Worm (Caenorhabditis elegans) whole organism, L3 larva: ENCODE results near the gene T20D4.19.

ENCODE experiments used
- aly-2 ChIP-seq: fragments of 150-350 bp; optimal IDR thresholded peaks from 2 replicates; lab custom pipeline; 2014; ENCODE audit warnings: missing biosample characterization, missing genetic modification characterization
- ama-1 ChIP-seq: fragments of 150-350 bp; optimal IDR thresholded peaks from 2 replicates; lab custom pipeline; 2018
- ceh-16 ChIP-seq: sonication (generic microtip); optimal IDR thresholded peaks from 2 replicates; lab custom pipeline; 2017; ENCODE audit warnings: missing biosample characterization, missing genetic modification characterization
- ceh-28 ChIP-seq: fragments of 150-350 bp; optimal IDR thresholded peaks from 2 replicates; lab custom pipeline; 2014; ENCODE audit warnings: missing biosample characterization, missing genetic modification reagents, missing genetic modification characterization
- ceh-82 ChIP-seq: fragments of 150-350 bp; optimal IDR thresholded peaks from 2 replicates; lab custom pipeline; 2014; ENCODE audit warnings: missing biosample characterization, missing genetic modification characterization
- ceh-9 ChIP-seq: sonication (generic microtip); optimal IDR thresholded peaks from 2 replicates; lab custom pipeline; 2018; ENCODE audit warnings: missing biosample characterization, missing genetic modification characterization
- daf-12 ChIP-seq: fragments of 150-350 bp; optimal IDR thresholded peaks from 2 replicates; lab custom pipeline; 2014; ENCODE audit warnings: missing biosample characterization, missing genetic modification reagents, missing genetic modification characterization
- egl-27 ChIP-seq: sonication (generic microtip); optimal IDR thresholded peaks from 4 replicates; lab custom pipeline; 2017; ENCODE audit warnings: missing biosample characterization, missing genetic modification reagents, missing genetic modification characterization
- egl-5 ChIP-seq: fragments of 150-350 bp; optimal IDR thresholded peaks from 2 replicates; lab custom pipeline; 2017; ENCODE audit warnings: missing biosample characterization, missing genetic modification reagents, missing genetic modification characterization, inconsistent platforms
- elt-1 ChIP-seq: fragments of 150-350 bp; optimal IDR thresholded peaks from 2 replicates; lab custom pipeline; 2014; ENCODE audit warnings: missing biosample characterization, missing genetic modification characterization
- fkh-10 ChIP-seq: sonication (generic microtip); optimal IDR thresholded peaks from 2 replicates; lab custom pipeline; 2017; ENCODE audit warnings: missing biosample characterization, missing genetic modification reagents, missing genetic modification characterization
- fkh-2 ChIP-seq: fragments of 150-350 bp; optimal IDR thresholded peaks from 2 replicates; lab custom pipeline; 2014; ENCODE audit warnings: missing biosample characterization, missing genetic modification reagents, missing genetic modification characterization
- fos-1 ChIP-seq: fragments of 150-350 bp; optimal IDR thresholded peaks from 2 replicates; lab custom pipeline; 2014; ENCODE audit warnings: missing biosample characterization, missing genetic modification characterization
- hmg-11 ChIP-seq: sonication (generic microtip); optimal IDR thresholded peaks from 2 replicates; lab custom pipeline; 2016; ENCODE audit warnings: missing genetic modification characterization, missing compliant biosample characterization
- lin-15B ChIP-seq: fragments of 150-350 bp; optimal IDR thresholded peaks from 2 replicates; lab custom pipeline; 2014; ENCODE audit warnings: missing biosample characterization, missing genetic modification characterization
- lin-39 ChIP-seq: fragments of 150-350 bp; optimal IDR thresholded peaks from 2 replicates; lab custom pipeline; 2018; ENCODE audit warnings: missing biosample characterization, missing genetic modification reagents, missing genetic modification characterization
- lsy-12 ChIP-seq: sonication (generic microtip); optimal IDR thresholded peaks from 2 replicates; lab custom pipeline; 2016; ENCODE audit warnings: mild to moderate bottlenecking, missing genetic modification characterization, missing compliant biosample characterization
- mdl-1 ChIP-seq: fragments of 150-350 bp; optimal IDR thresholded peaks from 2 replicates; lab custom pipeline; 2014; ENCODE audit warnings: missing biosample characterization, missing genetic modification characterization
- mml-1 ChIP-seq: fragments of 150-350 bp; sonication (generic microtip); optimal IDR thresholded peaks from 3 replicates; lab custom pipeline; 2014; ENCODE audit warnings: missing biosample characterization, missing genetic modification characterization
- nfya-1 ChIP-seq: sonication (generic microtip); optimal IDR thresholded peaks from 2 replicates; lab custom pipeline; 2017; ENCODE audit warnings: missing genetic modification characterization, mild to moderate bottlenecking, missing compliant biosample characterization, antibody characterized with exemption, moderate library complexity; ENCODE audit not compliant: insufficient read depth
- nhr-12 ChIP-seq: fragments of 150-350 bp; optimal IDR thresholded peaks from 2 replicates; lab custom pipeline; 2014; ENCODE audit warnings: missing biosample characterization, missing genetic modification characterization
- nhr-23 ChIP-seq: fragments of 150-350 bp; optimal IDR thresholded peaks from 2 replicates; lab custom pipeline; 2014; ENCODE audit warnings: missing biosample characterization, missing genetic modification reagents, missing genetic modification characterization
- nhr-237 ChIP-seq: fragments of 150-350 bp; optimal IDR thresholded peaks from 2 replicates; lab custom pipeline; 2014; ENCODE audit warnings: missing biosample characterization, missing genetic modification characterization
- nhr-25 ChIP-seq: sonication (generic microtip); optimal IDR thresholded peaks from 2 replicates; lab custom pipeline; 2017; ENCODE audit warnings: missing biosample characterization, missing genetic modification characterization
- nhr-28 ChIP-seq: fragments of 150-350 bp; optimal IDR thresholded peaks from 2 replicates; lab custom pipeline; 2014; ENCODE audit warnings: missing biosample characterization, missing genetic modification characterization
- nhr-67 ChIP-seq: fragments of 150-350 bp; optimal IDR thresholded peaks from 2 replicates; lab custom pipeline; 2014; ENCODE audit warnings: missing biosample characterization, missing genetic modification characterization
- nhr-77 ChIP-seq: fragments of 150-350 bp; optimal IDR thresholded peaks from 2 replicates; lab custom pipeline; 2014; ENCODE audit warnings: missing biosample characterization, missing genetic modification characterization
- pha-4 ChIP-seq: fragments of 150-350 bp; optimal IDR thresholded peaks from 2 replicates; lab custom pipeline; 2014; ENCODE audit warnings: missing biosample characterization, missing genetic modification reagents, missing genetic modification characterization
- pqm-1 ChIP-seq: fragments of 150-350 bp; optimal IDR thresholded peaks from 2 replicates; lab custom pipeline; 2017; ENCODE audit warnings: missing biosample characterization, missing genetic modification characterization, inconsistent platforms
- sea-2 ChIP-seq: fragments of 150-350 bp; sonication (generic microtip); optimal IDR thresholded peaks from 4 replicates; lab custom pipeline; 2014; ENCODE audit warnings: missing biosample characterization, missing genetic modification reagents, missing genetic modification characterization
- unc-39 ChIP-seq: sonication (generic microtip); optimal IDR thresholded peaks from 4 replicates; lab custom pipeline; 2017; ENCODE audit warnings: missing biosample characterization, missing genetic modification characterization
- ztf-11 ChIP-seq: fragments of 150-350 bp; optimal IDR thresholded peaks from 2 replicates; lab custom pipeline; 2014; ENCODE audit warnings: missing biosample characterization, missing genetic modification characterization
- ztf-4 ChIP-seq: fragments of 150-350 bp; optimal IDR thresholded peaks from 2 replicates; lab custom pipeline; 2014; ENCODE audit warnings: missing biosample characterization, missing genetic modification characterization

The T20D4.19 gene

DNA sequence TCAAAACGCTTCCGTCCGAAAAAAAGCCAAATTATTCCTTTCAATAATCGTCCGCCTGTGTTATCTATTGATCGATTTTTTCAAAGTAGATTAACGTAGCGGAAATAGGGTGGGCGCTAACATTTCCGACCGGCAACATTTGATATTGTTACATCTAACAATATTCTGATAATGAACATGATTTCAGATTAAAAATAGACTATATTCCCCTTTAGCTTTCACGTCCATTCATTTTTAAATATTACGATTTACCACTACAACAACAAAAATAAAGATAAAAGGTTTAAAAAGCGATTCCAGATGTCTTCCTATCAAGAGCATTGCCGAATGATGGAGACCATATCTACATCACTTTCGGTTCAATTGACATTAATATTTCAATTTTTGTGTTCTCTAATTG, 5.4 kb downstream of the T20D4.19 start, which contains the start of gene srab-22:
TSS of gene srab-22 (plus strand) at position 301 of the 400 bp plus-strand sequence.
- TF ChIP-seq nhr-237 (tag; lab: Kevin White, UChicago) (no peak), ceh-82 (tag; lab: Kevin White, UChicago) (no peak), daf-12 (no peak), lsy-12 (tag; lab: Kevin White, UChicago) (no peak), fkh-10 (GFP tag; lab: Kevin White, UChicago) (no peak), lin-15B (tag; lab: Kevin White, UChicago) (no peak), egl-27 (tag; lab: Kevin White, UChicago) (no peak), nhr-28 (tag; lab: Kevin White, UChicago) (no peak), nhr-77 (tag; lab: Kevin White, UChicago) (no peak), ztf-4 (tag; lab: Kevin White, UChicago) (no peak), nhr-23 (tag; lab: Kevin White, UChicago) (no peak), ceh-28 (tag; lab: Kevin White, UChicago) (no peak), sea-2 (GFP tag; lab: Kevin White, UChicago) (no peak)

DNA sequence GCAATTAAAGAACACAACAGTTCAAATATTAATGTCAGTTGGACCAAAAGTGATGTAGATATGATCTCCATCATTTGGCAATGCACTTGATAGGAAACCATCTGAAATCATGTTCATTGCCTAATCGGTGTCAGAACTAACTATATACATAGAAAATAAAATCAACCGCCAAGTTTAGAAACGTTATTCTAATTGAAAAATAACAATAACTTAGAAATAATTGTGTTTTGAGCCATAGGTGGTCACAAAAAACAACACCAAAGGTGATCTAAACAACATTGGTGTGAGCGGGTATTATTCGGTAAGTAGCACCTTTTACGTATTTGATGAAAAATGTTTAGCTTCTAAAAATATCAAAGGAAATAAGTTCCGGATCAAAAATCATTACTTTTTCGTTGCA, 7.1 kb downstream of the T20D4.19 start, which contains the start of gene srab-21:
TSS of gene srab-21 (minus strand) at position 101 of the 400 bp plus-strand sequence.
- TF ChIP-seq egl-27 (tag; lab: Kevin White, UChicago) (no peak), mml-1 (tag; lab: Kevin White, UChicago) (no peak), nhr-67 (tag; lab: Kevin White, UChicago) (no peak), ztf-11 (tag; lab: Kevin White, UChicago) (no peak), pha-4 (no peak)
- TF ChIP-seq, all 47 proteins: peak for 0

DNA sequence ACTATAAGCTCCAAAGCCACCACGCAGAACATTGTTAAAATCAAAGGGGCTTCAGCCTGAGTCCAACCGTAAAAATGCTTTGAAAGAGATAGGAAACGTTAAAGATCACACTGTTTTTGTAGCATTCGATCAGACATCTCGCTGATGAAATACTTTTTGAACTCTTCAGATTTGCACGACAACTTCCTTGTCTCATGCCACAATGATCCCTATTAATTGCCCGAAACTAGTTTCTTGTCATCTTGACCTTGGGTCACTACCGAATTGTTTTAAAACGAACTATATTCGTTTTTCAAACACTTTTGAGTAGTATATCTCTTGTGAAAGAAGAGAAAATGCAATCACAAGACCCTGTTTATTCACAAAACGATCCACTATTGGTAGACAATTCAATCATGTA, 13.5 kb downstream of the T20D4.19 start, which contains the start of gene T20D4.3:
TSS of gene T20D4.3 (plus strand) at position 301 of the 400 bp plus-strand sequence.
- no peak for TF ChIP-seq fos-1 (tag; lab: Kevin White, UChicago)
- no peak for TF ChIP-seq ceh-82 (tag; lab: Kevin White, UChicago)
- no peak for TF ChIP-seq lsy-12 (tag; lab: Kevin White, UChicago)
- no peak for TF ChIP-seq mml-1 (tag; lab: Kevin White, UChicago)
- no peak for TF ChIP-seq hmg-11 (tag; lab: Kevin White, UChicago)
- no peak for TF ChIP-seq fkh-2 (tag; lab: Kevin White, UChicago)
- no peak for TF ChIP-seq aly-2 (tag; lab: Kevin White, UChicago)
- no peak for TF ChIP-seq ceh-9 (tag; lab: Kevin White, UChicago)
- TF ChIP-seq nhr-237 (tag; lab: Kevin White, UChicago) = no peak
- no peak for TF ChIP-seq unc-39 (tag; lab: Kevin White, UChicago)
- TF ChIP-seq nhr-28 (tag; lab: Kevin White, UChicago) = no peak
- TF ChIP-seq ama-1 = no peak
- TF ChIP-seq egl-5 (tag; lab: Kevin White, UChicago) = no peak
- no peak for TF ChIP-seq egl-27 (tag; lab: Kevin White, UChicago)
- TF ChIP-seq fkh-10 (GFP tag; lab: Kevin White, UChicago) = no peak
- TF ChIP-seq mdl-1 (tag; lab: Kevin White, UChicago) = no peak

DNA sequence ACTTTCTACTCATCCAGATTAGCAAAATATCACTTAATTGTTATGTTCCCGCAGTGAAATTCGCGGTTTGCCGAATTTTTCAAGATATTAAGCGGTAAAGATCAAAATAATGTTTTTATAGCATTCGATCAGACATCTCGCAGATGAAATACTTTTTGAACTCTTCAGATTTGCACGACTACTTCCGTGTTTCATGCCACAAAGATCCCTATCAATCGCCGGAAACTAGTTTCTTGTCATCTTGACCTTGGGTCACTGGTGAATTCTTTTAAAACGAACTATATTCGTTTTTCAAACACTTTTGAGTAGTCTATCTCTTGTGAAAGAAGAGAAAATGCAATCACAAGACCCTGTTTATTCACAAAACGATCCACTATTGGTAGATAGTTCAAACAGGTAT, 18.4 kb downstream of the T20D4.19 start, which contains the start of gene txt-11:
TSS of gene txt-11 (plus strand) at position 301 of the 400 bp plus-strand sequence.
- TF ChIP-seq elt-1 (tag; lab: Kevin White, UChicago) (no peak), ceh-16 (tag; lab: Kevin White, UChicago) (no peak), nhr-23 (tag; lab: Kevin White, UChicago) (peak; percentile 36), nhr-67 (tag; lab: Kevin White, UChicago) (no peak), nhr-12 (tag; lab: Kevin White, UChicago) (no peak), ztf-4 (tag; lab: Kevin White, UChicago) (no peak)

DNA sequence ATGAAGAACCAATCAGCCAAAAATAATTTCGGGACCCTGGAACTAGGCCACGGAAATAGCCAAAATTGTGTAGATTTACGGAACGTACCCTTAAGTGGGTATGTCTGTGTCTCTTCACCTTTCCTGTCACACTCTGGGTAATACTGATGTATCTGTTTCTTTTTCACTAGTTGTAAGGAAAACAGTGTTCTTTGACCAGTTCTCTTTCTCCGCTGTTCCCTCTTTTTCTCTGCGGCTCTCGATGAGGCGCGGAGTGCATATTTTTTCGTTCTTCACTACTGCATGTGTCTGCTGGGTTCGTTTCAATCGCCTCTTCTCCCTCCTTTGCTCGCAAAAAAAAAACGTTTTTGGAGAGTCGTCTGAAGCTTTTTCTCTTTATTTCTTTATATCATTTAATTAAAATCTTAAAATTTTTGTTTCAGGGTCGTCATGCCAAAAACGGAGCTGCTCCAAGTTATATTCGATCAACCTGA, 21.3 kb downstream of the T20D4.19 start, which contains the start of gene arrd-22:
TSS of gene arrd-22 (plus strand) at position 423 of the 473 bp plus-strand sequence.
- TF ChIP-seq sea-2 (GFP tag; lab: Kevin White, UChicago) = no peak
- TF ChIP-seq nhr-23 (tag; lab: Kevin White, UChicago) = peak; percentile 56
- peak; percentile 20 for TF ChIP-seq nfya-1 (tag; lab: Kevin White, UChicago)
- peak; percentile 6 for TF ChIP-seq mdl-1 (tag; lab: Kevin White, UChicago)
- no peak for TF ChIP-seq nhr-25 (tag; lab: Kevin White, UChicago)
- TF ChIP-seq pqm-1 (tag; lab: Kevin White, UChicago) = no peak
- TF ChIP-seq lin-39 (tag; lab: Kevin White, UChicago) = peak; percentile 33
